Worm (Caenorhabditis elegans) whole organism, late embryonic: Measurements from ENCODE around the gene let-99.

Experiments
- K02D7.2 ChIP-seq: sonication (generic microtip); optimal IDR thresholded peaks from 2 replicates; lab custom pipeline; 2017; ENCODE audit warnings: mild to moderate bottlenecking, missing genetic modification characterization, missing compliant biosample characterization
- K09A11.1 ChIP-seq: sonication (generic microtip); optimal IDR thresholded peaks from 2 replicates; lab custom pipeline; 2017; ENCODE audit warnings: antibody characterized with exemption, mild to moderate bottlenecking, missing genetic modification characterization, missing compliant biosample characterization; ENCODE audit not compliant: insufficient read depth
- T23F11.4 ChIP-seq: fragments of 200-800 bp; sonication (Bioruptor generic); optimal IDR thresholded peaks from 2 replicates; lab custom pipeline; 2018; ENCODE audit warnings: mild to moderate bottlenecking, missing genetic modification characterization, missing compliant biosample characterization
- ahr-1 ChIP-seq: sonication (generic microtip); optimal IDR thresholded peaks from 2 replicates; lab custom pipeline; 2016; ENCODE audit warnings: missing genetic modification characterization, missing compliant biosample characterization
- ama-1 ChIP-seq: fragments of 150-350 bp; optimal IDR thresholded peaks from 2 replicates; lab custom pipeline; 2014
- ceh-18 ChIP-seq: sonication (generic microtip); optimal IDR thresholded peaks from 2 replicates; lab custom pipeline; 2016; ENCODE audit warnings: missing genetic modification characterization, missing compliant biosample characterization
- ceh-19 ChIP-seq: fragments of 200-800 bp; sonication (Bioruptor generic); optimal IDR thresholded peaks from 2 replicates; lab custom pipeline; 2018; ENCODE audit warnings: mild to moderate bottlenecking, missing genetic modification characterization, missing compliant biosample characterization
- ceh-2 ChIP-seq: sonication (generic microtip); optimal IDR thresholded peaks from 2 replicates; lab custom pipeline; 2016; ENCODE audit warnings: missing genotype, missing genetic modification characterization, missing compliant biosample characterization
- ceh-22 ChIP-seq: sonication (generic microtip); optimal IDR thresholded peaks from 2 replicates; lab custom pipeline; 2017; ENCODE audit warnings: missing biosample characterization, missing genetic modification characterization
- ceh-24 ChIP-seq: sonication (generic microtip); optimal IDR thresholded peaks from 2 replicates; lab custom pipeline; 2016; ENCODE audit warnings: mild to moderate bottlenecking, missing genetic modification characterization, missing compliant biosample characterization
- ceh-30 ChIP-seq: fragments of 150-350 bp; optimal IDR thresholded peaks from 2 replicates; lab custom pipeline; 2014; ENCODE audit warnings: missing biosample characterization, missing genetic modification characterization
- ceh-34 ChIP-seq: sonication (generic microtip); optimal IDR thresholded peaks from 2 replicates; lab custom pipeline; 2016; ENCODE audit warnings: mild to moderate bottlenecking, missing genetic modification characterization, missing compliant biosample characterization
- ceh-6 ChIP-seq: fragments of 200-800 bp; sonication (Bioruptor generic); optimal IDR thresholded peaks from 2 replicates; lab custom pipeline; 2018; ENCODE audit warnings: mild to moderate bottlenecking, missing genetic modification characterization, missing compliant biosample characterization
- che-1 ChIP-seq: sonication (generic microtip); optimal IDR thresholded peaks from 2 replicates; lab custom pipeline; 2016; ENCODE audit warnings: mild to moderate bottlenecking, missing genetic modification characterization, missing compliant biosample characterization
- dmd-4 ChIP-seq: sonication (generic microtip); optimal IDR thresholded peaks from 2 replicates; lab custom pipeline; 2016; ENCODE audit warnings: borderline replicate concordance, missing genetic modification characterization, missing compliant biosample characterization
- dve-1 ChIP-seq: sonication (generic microtip); optimal IDR thresholded peaks from 2 replicates; lab custom pipeline; 2017; ENCODE audit warnings: antibody characterized with exemption, mild to moderate bottlenecking, missing genetic modification characterization, missing compliant biosample characterization
- elt-2 ChIP-seq: sonication (generic microtip); optimal IDR thresholded peaks from 2 replicates; lab custom pipeline; 2016; ENCODE audit warnings: missing genetic modification reagents, missing genetic modification characterization, missing compliant biosample characterization
- elt-4 ChIP-seq: sonication (generic microtip); optimal IDR thresholded peaks from 2 replicates; lab custom pipeline; 2016; ENCODE audit warnings: missing genetic modification characterization, missing compliant biosample characterization
- fax-1 ChIP-seq: sonication (generic microtip); optimal IDR thresholded peaks from 2 replicates; lab custom pipeline; 2016; ENCODE audit warnings: missing genotype, missing genetic modification characterization, missing compliant biosample characterization
- fkh-6 ChIP-seq: sonication (generic microtip); optimal IDR thresholded peaks from 2 replicates; lab custom pipeline; 2016; ENCODE audit warnings: missing genetic modification characterization, missing compliant biosample characterization
- hlh-13 ChIP-seq: fragments of 200-800 bp; sonication (Bioruptor generic); optimal IDR thresholded peaks from 2 replicates; lab custom pipeline; 2018; ENCODE audit warnings: mild to moderate bottlenecking, missing genetic modification characterization, missing compliant biosample characterization
- hlh-15 ChIP-seq: sonication (generic microtip); optimal IDR thresholded peaks from 2 replicates; lab custom pipeline; 2016; ENCODE audit warnings: missing genetic modification characterization, missing compliant biosample characterization
- hlh-6 ChIP-seq: sonication (generic microtip); optimal IDR thresholded peaks from 2 replicates; lab custom pipeline; 2016; ENCODE audit warnings: missing genotype, missing genetic modification characterization, missing compliant biosample characterization
- lim-6 ChIP-seq: sonication (generic microtip); optimal IDR thresholded peaks from 2 replicates; lab custom pipeline; 2016; ENCODE audit warnings: missing genetic modification characterization, missing compliant biosample characterization
- lin-11 ChIP-seq: fragments of 200-800 bp; sonication (Bioruptor generic); optimal IDR thresholded peaks from 2 replicates; lab custom pipeline; 2018; ENCODE audit warnings: mild to moderate bottlenecking, missing genetic modification characterization, missing compliant biosample characterization
- mec-3 ChIP-seq: sonication (generic microtip); optimal IDR thresholded peaks from 2 replicates; lab custom pipeline; 2016; ENCODE audit warnings: borderline replicate concordance, missing genetic modification characterization, missing compliant biosample characterization
- nhr-11 ChIP-seq: fragments of 150-350 bp; optimal IDR thresholded peaks from 2 replicates; lab custom pipeline; 2014; ENCODE audit warnings: missing biosample characterization, missing genetic modification characterization
- nhr-232 ChIP-seq: sonication (generic microtip); optimal IDR thresholded peaks from 2 replicates; lab custom pipeline; 2016; ENCODE audit warnings: missing genetic modification characterization, missing compliant biosample characterization
- odd-2 ChIP-seq: sonication (generic microtip); optimal IDR thresholded peaks from 2 replicates; lab custom pipeline; 2017; ENCODE audit warnings: antibody characterized with exemption, mild to moderate bottlenecking, missing genetic modification characterization, missing compliant biosample characterization
- pat-9 ChIP-seq: fragments of 200-800 bp; sonication (Bioruptor generic); optimal IDR thresholded peaks from 2 replicates; lab custom pipeline; 2018; ENCODE audit warnings: mild to moderate bottlenecking, missing genetic modification characterization, moderate library complexity, missing compliant biosample characterization
- pha-4 ChIP-seq: fragments of 150-350 bp; optimal IDR thresholded peaks from 2 replicates; lab custom pipeline; 2018; ENCODE audit warnings: missing biosample characterization, missing genetic modification reagents, missing genetic modification characterization
- pros-1 ChIP-seq: fragments of 150-350 bp; optimal IDR thresholded peaks from 2 replicates; lab custom pipeline; 2014; ENCODE audit warnings: missing biosample characterization, missing genetic modification reagents, missing genetic modification characterization
- sox-2 ChIP-seq: fragments of 200-800 bp; sonication (Bioruptor generic); IDR thresholded peaks from 2 replicates; pipeline ENCODE4 v1.3.6; 2022; ENCODE audit warnings: missing genetic modification reagents, missing genetic modification characterization, missing compliant biosample characterization
- tbx-2 ChIP-seq: sonication (generic microtip); optimal IDR thresholded peaks from 2 replicates; lab custom pipeline; 2016; ENCODE audit warnings: missing genetic modification characterization, missing compliant biosample characterization
- tbx-7 ChIP-seq: sonication (generic microtip); optimal IDR thresholded peaks from 2 replicates; lab custom pipeline; 2016; ENCODE audit warnings: missing genotype, missing genetic modification characterization, missing compliant biosample characterization
- ttx-3 ChIP-seq: sonication (generic microtip); optimal IDR thresholded peaks from 2 replicates; lab custom pipeline; 2016; ENCODE audit warnings: missing genetic modification reagents, missing genetic modification characterization, missing compliant biosample characterization
- unc-55 ChIP-seq: sonication (generic microtip); optimal IDR thresholded peaks from 2 replicates; lab custom pipeline; 2017; ENCODE audit warnings: missing biosample characterization, missing genetic modification reagents, missing genetic modification characterization
- unc-86 ChIP-seq: sonication (generic microtip); optimal IDR thresholded peaks from 2 replicates; lab custom pipeline; 2016; ENCODE audit warnings: missing genetic modification characterization, missing compliant biosample characterization
- zip-5 ChIP-seq: sonication (generic microtip); optimal IDR thresholded peaks from 2 replicates; lab custom pipeline; 2016; ENCODE audit warnings: missing genetic modification characterization, missing compliant biosample characterization
- ztf-16 ChIP-seq: sonication (generic microtip); optimal IDR thresholded peaks from 2 replicates; lab custom pipeline; 2017; ENCODE audit warnings: missing genetic modification characterization, missing compliant biosample characterization

Gene let-99

DNA sequence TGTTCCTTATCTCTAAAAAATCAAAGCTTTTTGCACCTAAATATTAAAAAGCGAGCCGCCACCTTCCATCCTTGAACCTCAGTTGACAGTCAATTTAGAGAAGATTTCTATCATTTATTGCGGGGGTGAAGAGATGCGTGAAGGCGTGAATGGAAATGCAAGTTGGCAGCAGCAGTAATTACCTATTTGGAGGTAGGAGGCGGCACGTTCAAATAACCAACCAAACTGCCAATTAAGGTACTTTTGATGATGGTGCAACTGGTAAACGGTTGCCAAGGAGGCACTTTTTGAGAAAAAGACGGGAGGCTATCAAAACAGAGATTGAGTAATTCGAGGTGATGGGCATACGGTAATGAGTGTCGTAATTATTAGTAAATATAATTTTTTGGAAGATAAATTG, 31.3 kb upstream of the let-99 start:
- TF ChIP-seq pha-4 (no peak), ceh-2 (tag; lab: Kevin White, UChicago) (no peak), ama-1 (lab: Kevin White, UChicago) (no peak), ceh-6 (GFP tag; lab: Kevin White, UChicago) (no peak), hlh-15 (tag; lab: Kevin White, UChicago) (no peak), ztf-16 (no peak), ceh-24 (tag; lab: Kevin White, UChicago) (no peak), elt-4 (no peak)
- TF ChIP-seq, all 69 proteins: peak for 0

ce11 chrIV:12537694-12538093, 29.9 kb upstream of the let-99 start:
- TF ChIP-seq dve-1 (tag; lab: Kevin White, UChicago) (no peak), ceh-30 (tag; lab: Kevin White, UChicago) (no peak), pros-1 (tag; lab: Kevin White, UChicago) (no peak), unc-55 (GFP tag; lab: Kevin White, UChicago) (no peak), sox-2 (GFP tag; lab: Robert Waterston, UW) (no peak), ceh-22 (tag; lab: Kevin White, UChicago) (no peak), odd-2 (tag; lab: Kevin White, UChicago) (no peak), fax-1 (tag; lab: Kevin White, UChicago) (no peak), dmd-4 (tag; lab: Kevin White, UChicago) (no peak), fkh-6 (no peak), hlh-15 (tag; lab: Kevin White, UChicago) (no peak), nhr-232 (tag; lab: Kevin White, UChicago) (no peak), pat-9 (tag; lab: Kevin White, UChicago) (no peak), elt-4 (no peak), ceh-34 (no peak), tbx-2 (no peak), tbx-7 (tag; lab: Kevin White, UChicago) (no peak), T23F11.4 (no peak), nhr-11 (no peak), ttx-3 (tag; lab: Kevin White, UChicago) (no peak)

DNA sequence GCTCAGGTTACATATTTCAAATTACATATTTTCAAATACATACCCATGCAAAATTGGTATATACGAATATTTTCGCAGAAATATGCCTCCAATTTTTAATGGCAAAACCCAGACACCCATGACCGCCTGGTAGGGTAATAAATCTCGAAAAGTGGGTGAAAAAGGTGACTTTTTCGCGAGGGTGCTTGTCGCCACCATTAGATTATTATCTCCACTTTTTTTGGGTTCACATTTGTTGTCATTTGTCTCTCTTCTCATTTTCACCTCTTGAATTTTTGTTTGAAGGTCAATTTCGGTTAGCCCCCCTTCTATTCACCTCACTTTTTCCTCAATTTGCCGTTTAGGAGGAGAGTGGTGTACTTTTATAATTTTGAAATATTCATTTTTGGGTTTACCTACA, 27.4 kb upstream of the let-99 start:
- TF ChIP-seq hlh-13 (GFP tag; lab: Kevin White, UChicago) (no peak), mec-3 (tag; lab: Kevin White, UChicago) (no peak), lin-11 (tag; lab: Kevin White, UChicago) (no peak), elt-2 (tag; lab: Kevin White, UChicago) (no peak), unc-86 (tag; lab: Kevin White, UChicago) (no peak), elt-4 (no peak), K02D7.2 (tag; lab: Kevin White, UChicago) (no peak), zip-5 (tag; lab: Kevin White, UChicago) (no peak), ceh-19 (no peak), hlh-6 (tag; lab: Kevin White, UChicago) (no peak), hlh-15 (tag; lab: Kevin White, UChicago) (no peak), ceh-18 (tag; lab: Kevin White, UChicago) (no peak), K09A11.1 (tag; lab: Kevin White, UChicago) (no peak), ceh-30 (tag; lab: Kevin White, UChicago) (no peak), lim-6 (tag; lab: Kevin White, UChicago) (no peak), ceh-2 (tag; lab: Kevin White, UChicago) (no peak), che-1 (tag; lab: Kevin White, UChicago) (no peak), ahr-1 (tag; lab: Kevin White, UChicago) (no peak), pros-1 (tag; lab: Kevin White, UChicago) (no peak)
